Fruit fly (Drosophila melanogaster) whole organism, embryonic: ENCODE data around the gene qtc.

ENCODE experiments used
- Atf3 ChIP-seq: fragments of 200-800 bp; sonication (Bioruptor generic); optimal IDR thresholded peaks from 3 replicates; lab custom pipeline; 2016; ENCODE audit warnings: missing biosample characterization, missing genetic modification characterization
- Awh ChIP-seq: fragments of 200-800 bp; sonication (Bioruptor generic); IDR thresholded peaks from 2 replicates; pipeline ENCODE4, ENCODE4 v1.3.6; 2022; ENCODE audit warnings: missing biosample characterization, missing genetic modification characterization
- B-H1 ChIP-seq: fragments of 200-800 bp; sonication (Bioruptor generic); IDR thresholded peaks from 3 replicates; pipeline ENCODE4 v1.3.6; 2022; ENCODE audit warnings: missing biosample characterization, missing genetic modification characterization
- CG11456 ChIP-seq: fragments of 200-800 bp; sonication (Bioruptor generic); IDR thresholded peaks from 3 replicates; pipeline ENCODE4 v1.3.6; 2022; ENCODE audit warnings: missing biosample characterization, missing genetic modification characterization
- CG1233 ChIP-seq: fragments of 200-800 bp; sonication (Bioruptor generic); optimal IDR thresholded peaks from 4 replicates; lab custom pipeline; 2018; ENCODE audit warnings: missing biosample characterization, mild to moderate bottlenecking, missing genetic modification characterization
- CG13894 ChIP-seq: fragments of 200-800 bp; sonication (Bioruptor generic); optimal IDR thresholded peaks from 3 replicates; lab custom pipeline; 2018; ENCODE audit warnings: missing biosample characterization, mild to moderate bottlenecking, missing genetic modification characterization, moderate library complexity
- CG1529 ChIP-seq: fragments of 200-800 bp; sonication (Bioruptor generic); optimal IDR thresholded peaks from 3 replicates; lab custom pipeline; 2018; ENCODE audit warnings: missing biosample characterization, missing genetic modification characterization
- CG17361 ChIP-seq: fragments of 200-800 bp; sonication (Bioruptor generic); IDR thresholded peaks from 3 replicates; pipeline ENCODE4 v1.3.6; 2022; ENCODE audit warnings: missing biosample characterization, missing genetic modification characterization
- CG2199 ChIP-seq: fragments of 200-800 bp; sonication (Bioruptor generic); IDR thresholded peaks from 3 replicates; pipeline ENCODE4 v1.3.6; 2022; ENCODE audit warnings: missing biosample characterization, missing genetic modification characterization
- CG2712 ChIP-seq: fragments of 200-800 bp; optimal IDR thresholded peaks from 3 replicates; lab custom pipeline; 2019; ENCODE audit warnings: missing biosample characterization, mild to moderate bottlenecking, missing genetic modification characterization, moderate library complexity
- CG2875 ChIP-seq: fragments of 200-800 bp; sonication (Bioruptor generic); optimal IDR thresholded peaks from 2 replicates; lab custom pipeline; 2017; ENCODE audit warnings: missing biosample characterization, mild to moderate bottlenecking, missing genetic modification characterization, missing genetic modification reagents
- CG32532 ChIP-seq: fragments of 200-800 bp; sonication (Bioruptor generic); IDR thresholded peaks from 2 replicates; pipeline ENCODE4 v1.3.6; 2022; ENCODE audit warnings: missing biosample characterization, missing genetic modification characterization
- CG4404 ChIP-seq: fragments of 200-800 bp; sonication (Bioruptor generic); IDR thresholded peaks from 2 replicates; pipeline ENCODE4 v1.3.6; 2022; ENCODE audit warnings: missing biosample characterization, missing genetic modification characterization
- CG5245 ChIP-seq: fragments of 200-800 bp; sonication (Bioruptor generic); optimal IDR thresholded peaks from 3 replicates; lab custom pipeline; 2016; ENCODE audit warnings: missing biosample characterization, missing genetic modification characterization
- CG6689 ChIP-seq: fragments of 200-800 bp; sonication (Bioruptor generic); IDR thresholded peaks from 2 replicates; pipeline ENCODE4 v1.3.6; 2022; ENCODE audit warnings: missing biosample characterization, missing genetic modification characterization
- CG7928 ChIP-seq: fragments of 200-800 bp; sonication (Bioruptor generic); optimal IDR thresholded peaks from 2 replicates; lab custom pipeline; 2017; ENCODE audit warnings: missing biosample characterization, mild to moderate bottlenecking, missing genetic modification characterization
- CG8290 ChIP-seq, 3 experiments: fragments of 200-800 bp; sonication (Bioruptor generic); optimal IDR thresholded peaks; 2 replicates each; lab custom pipeline; 2016 to 2019; ENCODE audit warnings: missing biosample characterization in 3 of 3, missing genetic modification characterization in 3 of 3, mild to moderate bottlenecking in 2 of 3, moderate library complexity in 1 of 3
- CG8388 ChIP-seq: fragments of 200-800 bp; sonication (Bioruptor generic); optimal IDR thresholded peaks from 2 replicates; lab custom pipeline; 2019; ENCODE audit warnings: missing biosample characterization, mild to moderate bottlenecking, missing genetic modification characterization, moderate library complexity
- HLHmδ ChIP-seq: fragments of 200-800 bp; sonication (Bioruptor generic); optimal IDR thresholded peaks from 2 replicates; lab custom pipeline; 2018; ENCODE audit warnings: missing biosample characterization, mild to moderate bottlenecking, missing genetic modification characterization, moderate library complexity
- Hr3 ChIP-seq: fragments of 200-800 bp; sonication (Bioruptor generic); optimal IDR thresholded peaks from 3 replicates; lab custom pipeline; 2016; ENCODE audit warnings: missing biosample characterization, missing genetic modification characterization
- MTF-1 ChIP-seq: fragments of 200-800 bp; sonication (Bioruptor generic); optimal IDR thresholded peaks from 2 replicates; lab custom pipeline; 2018; ENCODE audit warnings: missing biosample characterization, mild to moderate bottlenecking, missing genetic modification characterization, borderline replicate concordance
- Med ChIP-seq: fragments of 200-800 bp; sonication (Bioruptor generic); peaks from one replicate; lab custom pipeline; 2016; ENCODE audit warnings: missing biosample characterization, missing genetic modification characterization, mild to moderate bottlenecking, inconsistent platforms, moderate library complexity
- Rfx ChIP-seq: fragments of 200-800 bp; sonication (Bioruptor generic); IDR thresholded peaks from 2 replicates; pipeline ENCODE4 v1.3.6; 2022; ENCODE audit warnings: missing biosample characterization, missing genetic modification characterization
- Trl ChIP-seq, 3 experiments: fragments of >200 bp in 2 of 3; fragments of 200-800 bp in 1 of 3; sonication (Bioruptor generic) in 1 of 3; optimal IDR thresholded peaks; 2 replicates in 1 of 3; 3 replicates in 2 of 3; lab custom pipeline; 2016 to 2017; ENCODE audit warnings: missing biosample characterization in 1 of 3, missing genetic modification characterization in 1 of 3
- ab ChIP-seq: fragments of 200-800 bp; sonication (Bioruptor generic); optimal IDR thresholded peaks from 2 replicates; lab custom pipeline; 2016; ENCODE audit warnings: missing biosample characterization, missing genetic modification characterization
- abd-A ChIP-seq: fragments of 200-800 bp; sonication (Bioruptor generic); optimal IDR thresholded peaks from 3 replicates; lab custom pipeline; 2019; ENCODE audit warnings: missing biosample characterization, mild to moderate bottlenecking, missing genetic modification characterization, moderate library complexity
- bigmax ChIP-seq: fragments of 200-800 bp; sonication (Bioruptor generic); optimal IDR thresholded peaks from 2 replicates; lab custom pipeline; 2018; ENCODE audit warnings: missing biosample characterization, mild to moderate bottlenecking, missing genetic modification characterization
- cad ChIP-seq: fragments of >200 bp; optimal IDR thresholded peaks from 2 replicates; lab custom pipeline; 2017; ENCODE audit warnings: missing biosample characterization, missing genetic modification characterization
- caup ChIP-seq: fragments of 200-800 bp; sonication (Bioruptor generic); optimal IDR thresholded peaks from 3 replicates; lab custom pipeline; 2017; ENCODE audit warnings: missing biosample characterization, mild to moderate bottlenecking, missing genetic modification characterization, moderate library complexity; ENCODE audit not compliant: severe bottlenecking
- chinmo ChIP-seq: fragments of 200-800 bp; sonication (Bioruptor generic); IDR thresholded peaks from 4 replicates; pipeline ENCODE4 v1.3.6; 2022; ENCODE audit warnings: missing biosample characterization, missing genetic modification characterization; ENCODE audit not compliant: partially characterized antibody
- exex ChIP-seq: fragments of 200-800 bp; sonication (Bioruptor generic); optimal IDR thresholded peaks from 4 replicates; lab custom pipeline; 2018; ENCODE audit warnings: missing biosample characterization, mild to moderate bottlenecking, missing genetic modification characterization, moderate library complexity
- hth ChIP-seq: fragments of >200 bp; optimal IDR thresholded peaks from 2 replicates; lab custom pipeline; 2017; ENCODE audit warnings: inconsistent platforms
- knrl ChIP-seq: fragments of 200-800 bp; sonication (Bioruptor generic); IDR thresholded peaks from 3 replicates; pipeline ENCODE4 v1.3.6; 2022; ENCODE audit warnings: missing biosample characterization, missing genetic modification characterization; ENCODE audit not compliant: partially characterized antibody
- lab ChIP-seq: fragments of 200-800 bp; sonication (Bioruptor generic); optimal IDR thresholded peaks from 3 replicates; lab custom pipeline; 2017; ENCODE audit warnings: missing biosample characterization, missing genetic modification characterization, mild to moderate bottlenecking, moderate library complexity, missing genetic modification reagents
- nerfin-1 ChIP-seq: fragments of 200-800 bp; sonication (Bioruptor generic); optimal IDR thresholded peaks from 3 replicates; lab custom pipeline; 2019; ENCODE audit warnings: missing biosample characterization, mild to moderate bottlenecking, missing genetic modification characterization, moderate library complexity
- nom ChIP-seq: fragments of 200-800 bp; sonication (Bioruptor generic); optimal IDR thresholded peaks from 2 replicates; lab custom pipeline; 2017; ENCODE audit warnings: missing biosample characterization, missing genetic modification characterization, mild to moderate bottlenecking, moderate library complexity, missing genetic modification reagents
- onecut ChIP-seq: fragments of 200-800 bp; sonication (Bioruptor generic); IDR thresholded peaks from 2 replicates; pipeline ENCODE4 v1.3.6; 2022; ENCODE audit warnings: missing biosample characterization, missing genetic modification characterization
- pros ChIP-seq: fragments of 200-800 bp; sonication (Bioruptor generic); optimal IDR thresholded peaks from 3 replicates; lab custom pipeline; 2019; ENCODE audit warnings: missing biosample characterization, mild to moderate bottlenecking, missing genetic modification characterization, moderate library complexity
- row ChIP-seq: fragments of 200-800 bp; sonication (Bioruptor generic); IDR thresholded peaks from 3 replicates; pipeline ENCODE4 v1.3.6; 2022; ENCODE audit warnings: missing biosample characterization, missing genetic modification characterization
- sd ChIP-seq: fragments of 200-800 bp; sonication (Bioruptor generic); optimal IDR thresholded peaks from 3 replicates; lab custom pipeline; 2018; ENCODE audit warnings: missing biosample characterization, mild to moderate bottlenecking, missing genetic modification characterization, moderate library complexity
- sens ChIP-seq: fragments of 200-800 bp; sonication (Bioruptor generic); peaks from one replicate; lab custom pipeline; 2016; ENCODE audit warnings: missing biosample characterization, missing genetic modification characterization
- tx ChIP-seq: fragments of 200-800 bp; sonication (Bioruptor generic); optimal IDR thresholded peaks from 2 replicates; lab custom pipeline; 2016; ENCODE audit warnings: missing biosample characterization, missing genetic modification characterization
- yki ChIP-seq: fragments of >200 bp; optimal IDR thresholded peaks from 3 replicates; lab custom pipeline; 2018

Gene qtc

DNA sequence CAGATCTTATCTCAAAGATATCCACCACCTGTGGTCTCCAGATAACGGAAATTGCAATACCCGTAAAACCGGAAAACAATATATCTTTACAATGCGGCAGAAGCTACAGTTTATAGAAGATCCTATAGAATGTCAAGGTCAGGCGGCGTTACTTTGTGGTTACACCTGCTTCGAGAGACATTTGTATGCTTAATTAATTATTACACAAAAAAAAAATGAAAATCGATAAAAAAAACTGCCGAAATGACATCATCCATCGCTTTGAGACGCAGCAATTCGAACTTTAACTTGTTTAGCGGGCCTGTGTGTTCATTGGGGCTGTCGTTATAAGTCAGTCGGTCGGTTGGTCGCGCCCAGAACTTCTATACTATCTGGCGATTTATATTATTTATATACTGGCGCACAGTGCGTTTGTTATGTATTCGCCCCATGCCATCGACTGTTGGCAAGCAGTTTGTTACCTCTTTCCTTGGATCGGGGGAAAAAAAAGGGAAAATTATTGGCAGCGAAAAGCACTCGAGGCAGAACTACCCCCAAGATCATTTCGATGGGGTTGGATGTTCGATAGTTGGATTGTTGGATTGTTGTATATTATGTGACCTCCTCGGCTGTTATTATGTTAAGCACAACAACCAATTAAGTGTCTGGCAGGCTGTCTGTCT is 50.8 kb downstream of the qtc start:
- TF ChIP-seq row (GFP tag; lab: Robert Waterston, UW) = 0 out of 3 replicates have a peak, but pooled peaks have one; percentile 9
- TF ChIP-seq CG13894 (tag; lab: Kevin White, UChicago) = peak; percentile 93
- TF ChIP-seq CG1233 (GFP tag; lab: Kevin White, UChicago) = no peak
- TF ChIP-seq chinmo (GFP tag; lab: Robert Waterston, UW) = peak; percentile 85; the same call in 2 of the 4 replicates
- TF ChIP-seq CG2875 (GFP tag; lab: Kevin White, UChicago) = no peak
- TF ChIP-seq yki = no peak
- peak; percentile 18 for TF ChIP-seq caup
- no peak for TF ChIP-seq CG7928
- peak; percentile 86 for TF ChIP-seq sd (tag; lab: Kevin White, UChicago)
- no peak for TF ChIP-seq CG6689 (GFP tag; lab: Robert Waterston, UW)
- TF ChIP-seq Rfx (GFP tag; lab: Robert Waterston, UW) = 0 out of 2 replicates have a peak, but pooled peaks have one; percentile 21
- no peak for TF ChIP-seq nerfin-1
- TF ChIP-seq knrl (GFP tag; lab: Robert Waterston, UW) = no peak
- no peak for TF ChIP-seq B-H1 (GFP tag; lab: Robert Waterston, UW)
- TF ChIP-seq CG2199 (GFP tag; lab: Robert Waterston, UW) = peak; percentile 28; the same call in 1 of the 3 replicates
- TF ChIP-seq cad (GFP tag; lab: Kevin White, UChicago) = no peak
- TF ChIP-seq Med (GFP tag; lab: Kevin White, UChicago) = peak; percentile 68
- TF ChIP-seq ab = no peak
- TF ChIP-seq CG8290 (GFP tag; optimal IDR thresholded peaks at IDR 0.05; lab: Kevin White, UChicago) = no peak
- TF ChIP-seq CG8290 (tag; optimal IDR thresholded peaks at IDR 0.05; lab: Kevin White, UChicago) = peak in 1 of 2 experiments; percentile 16
- 0 out of 3 replicates have a peak, but pooled peaks have one; percentile 18 for TF ChIP-seq CG17361
- peak; percentile 51 for TF ChIP-seq CG32532 (GFP tag; lab: Robert Waterston, UW)
- peak; percentile 53; the same call in 1 of the 2 replicates for TF ChIP-seq onecut (GFP tag; lab: Robert Waterston, UW)
- no peak for TF ChIP-seq HLHmδ (GFP tag; lab: Kevin White, UChicago)
- no peak for TF ChIP-seq CG1529 (GFP tag; lab: Kevin White, UChicago)
- TF ChIP-seq CG8388 (GFP tag; lab: Kevin White, UChicago) = peak; percentile 61
- no peak for TF ChIP-seq pros
- no peak for TF ChIP-seq CG2712 (tag; lab: Kevin White, UChicago)
- no peak for TF ChIP-seq CG11456 (GFP tag; lab: Robert Waterston, UW)
- peak; percentile 77 for TF ChIP-seq abd-A (tag; lab: Kevin White, UChicago)
- TF ChIP-seq Hr3 (GFP tag; lab: Kevin White, UChicago) = no peak
- TF ChIP-seq CG5245 (GFP tag; lab: Kevin White, UChicago) = no peak
- TF ChIP-seq Atf3 (GFP tag; lab: Kevin White, UChicago) = no peak
- TF ChIP-seq hth (lab: Kevin White, UChicago) = no peak
- TF ChIP-seq MTF-1 = no peak
- no peak for TF ChIP-seq exex (tag; lab: Kevin White, UChicago)
- TF ChIP-seq bigmax (GFP tag; lab: Kevin White, UChicago) = no peak
- TF ChIP-seq CG4404 (GFP tag; lab: Robert Waterston, UW) = no peak
- peak; percentile 23 for TF ChIP-seq sens (GFP tag; lab: Kevin White, UChicago)
- TF ChIP-seq lab = peak; percentile 8
- no peak for TF ChIP-seq Awh (GFP tag; lab: Robert Waterston, UW)
- TF ChIP-seq Trl (optimal IDR thresholded peaks at IDR 0.05; lab: Kevin White, UChicago) = no peak
- no peak for TF ChIP-seq Trl (GFP tag; optimal IDR thresholded peaks at IDR 0.05; lab: Kevin White, UChicago)
- TF ChIP-seq tx (GFP tag; lab: Kevin White, UChicago) = no peak
- no peak for TF ChIP-seq nom (GFP tag; lab: Kevin White, UChicago)
